Worm (Caenorhabditis elegans) whole organism, young adult: ENCODE data around the gene mex-6.

Source experiments
- ama-1 ChIP-seq, 3 experiments: fragments of 150-350 bp in 1 of 3; sonication (generic microtip) in 2 of 3; optimal IDR thresholded peaks; 2 replicates each; lab custom pipeline; 2014 to 2018; ENCODE audit warnings: missing biosample characterization in 2 of 3, missing genetic modification characterization in 2 of 3, missing genetic modification reagents in 2 of 3
- atf-7 ChIP-seq: sonication (generic microtip); optimal IDR thresholded peaks from 2 replicates; lab custom pipeline; 2017; ENCODE audit warnings: mild to moderate bottlenecking, missing genetic modification characterization, missing compliant biosample characterization
- attf-6 ChIP-seq: fragments of 200-800 bp; sonication (Bioruptor generic); IDR thresholded peaks from 2 replicates; pipeline ENCODE4 v1.3.6; 2022; ENCODE audit warnings: missing genetic modification reagents, missing genetic modification characterization, missing compliant biosample characterization
- ceh-27 ChIP-seq: fragments of 200-800 bp; sonication (Bioruptor generic); optimal IDR thresholded peaks from 2 replicates; lab custom pipeline; 2018; ENCODE audit warnings: mild to moderate bottlenecking, missing genetic modification characterization, moderate library complexity, missing compliant biosample characterization
- lsl-1 ChIP-seq: fragments of 200-800 bp; sonication (Bioruptor generic); optimal IDR thresholded peaks from 2 replicates; lab custom pipeline; 2018; ENCODE audit warnings: mild to moderate bottlenecking, missing genetic modification characterization, moderate library complexity, missing compliant biosample characterization
- snpc-3.4 ChIP-seq: sonication (generic microtip); optimal IDR thresholded peaks from 2 replicates; lab custom pipeline; 2017; ENCODE audit warnings: missing genetic modification characterization, mild to moderate bottlenecking, missing compliant biosample characterization, antibody characterized with exemption, moderate library complexity, missing genotype, missing genetic modification reagents
- ztf-6 ChIP-seq: fragments of 200-800 bp; sonication (Bioruptor generic); IDR thresholded peaks from 2 replicates; pipeline ENCODE4 v1.3.6; 2022; ENCODE audit warnings: missing genetic modification reagents, missing genetic modification characterization, missing compliant biosample characterization

ce11 chrII:9481427-9481826, 42.5 kb upstream of the mex-6 start:
- TF ChIP-seq lsl-1 (GFP tag; lab: Kevin White, UChicago) = no peak
- no peak for TF ChIP-seq atf-7 (tag; lab: Kevin White, UChicago)
- TF ChIP-seq ztf-6 = no peak
- no peak for TF ChIP-seq ceh-27 (GFP tag; lab: Kevin White, UChicago)
- no peak for TF ChIP-seq snpc-3.4
- TF ChIP-seq attf-6 = no peak
- no peak for TF ChIP-seq ama-1 (optimal IDR thresholded peaks at IDR 0.05; lab: Kevin White, UChicago)
- no peak for TF ChIP-seq ama-1 (GFP tag; optimal IDR thresholded peaks at IDR 0.05; lab: Kevin White, UChicago)
